Worm (Caenorhabditis elegans) whole organism, L4/young adult: ENCODE measurements around the gene taf-8.

Source experiments
- W03F9.2 ChIP-seq: fragments of 150-350 bp; optimal IDR thresholded peaks from 2 replicates; lab custom pipeline; 2014; ENCODE audit warnings: missing biosample characterization, missing genetic modification characterization
- him-1 ChIP-seq: sonication (generic microtip); optimal IDR thresholded peaks from 2 replicates; lab custom pipeline; 2016; ENCODE audit warnings: missing genotype, missing genetic modification reagents, missing genetic modification characterization, missing compliant biosample characterization

DNA sequence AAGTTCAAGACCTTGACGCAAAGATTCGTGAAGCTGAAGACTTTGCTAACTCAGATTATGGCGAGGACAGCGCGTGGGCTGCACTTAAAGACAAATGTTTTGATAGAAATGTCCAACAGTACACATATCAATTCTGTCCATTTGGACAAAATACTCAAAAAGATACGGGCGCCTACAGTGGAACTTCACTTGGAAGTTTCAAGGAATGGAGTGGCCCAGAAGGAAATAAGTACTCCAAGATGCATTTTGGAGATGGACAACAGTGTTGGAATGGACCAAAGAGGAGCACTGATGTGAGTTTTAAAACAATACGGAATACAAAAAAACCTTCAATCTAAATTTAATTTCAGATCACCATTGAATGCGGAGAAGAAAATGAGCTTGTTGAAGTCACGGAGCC lies 43.2 kb upstream of the taf-8 start:
- TF ChIP-seq W03F9.2 (no peak), him-1 (no peak)
